Worm (Caenorhabditis elegans): ENCODE data around the gene fbxa-7.

Gene fbxa-7

DNA sequence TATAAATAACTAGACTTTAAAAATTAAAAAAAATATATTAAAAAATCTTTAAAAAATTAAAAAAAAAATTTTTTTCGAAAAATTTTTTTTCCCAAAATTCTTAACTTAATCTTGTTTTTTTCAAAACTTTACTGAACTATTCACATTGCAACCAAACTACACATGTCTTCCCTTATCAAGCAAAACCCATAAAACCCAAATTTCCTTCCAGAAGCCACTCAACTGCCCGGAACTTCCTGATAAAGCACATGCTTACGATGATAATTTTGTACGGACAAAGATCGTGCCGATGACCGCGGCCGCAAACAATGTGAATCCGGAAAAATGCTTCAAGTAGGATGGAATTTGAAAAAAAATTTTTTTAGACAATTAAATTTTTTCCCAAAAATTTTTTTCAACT, 38.9 kb downstream of the fbxa-7 start:
- TF ChIP-seq skn-1 (tag; optimal IDR thresholded peaks at IDR 0.05) (no peak), fos-1 (tag; optimal IDR thresholded peaks at IDR 0.05) (peak; percentile 43)

DNA sequence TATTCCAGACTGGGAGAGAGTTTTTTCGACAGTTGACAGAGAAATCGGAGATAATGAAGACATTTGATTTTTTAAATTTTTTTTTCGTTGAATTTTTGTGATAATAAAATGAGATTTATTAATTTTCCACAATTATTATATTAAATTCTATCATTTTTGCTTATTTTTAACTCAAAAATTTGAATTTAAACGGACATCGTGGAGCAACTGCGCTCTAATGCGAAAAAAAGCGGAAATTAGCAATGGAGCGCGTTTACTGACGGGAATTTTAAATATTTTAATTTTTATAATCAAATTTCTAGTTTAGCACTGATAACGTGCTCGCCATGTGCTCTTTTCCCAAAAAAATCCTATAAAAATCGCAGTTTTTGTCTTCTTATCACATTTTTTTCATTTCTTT, 40.1 kb downstream of the fbxa-7 start, which contains the start of gene C39B5.14:
C39B5.14 (plus strand) TSS at position 301 of the 400 bp plus-strand sequence.
- TF ChIP-seq nhr-237 (tag; optimal IDR thresholded peaks at IDR 0.05) (no peak), sma-3 (GFP tag; optimal IDR thresholded peaks at IDR 0.05) (no peak), nhr-10 (tag; optimal IDR thresholded peaks at IDR 0.05) (no peak), ZK546.5 (tag; optimal IDR thresholded peaks at IDR 0.05) (no peak), sem-4 (tag; optimal IDR thresholded peaks at IDR 0.05) (no peak), lin-39 (tag; optimal IDR thresholded peaks at IDR 0.05) (no peak), nhr-25 (tag; optimal IDR thresholded peaks at IDR 0.05) (no peak), lin-13 (GFP tag; optimal IDR thresholded peaks at IDR 0.05) (no peak), mab-5 (tag; optimal IDR thresholded peaks at IDR 0.05) (no peak), aly-2 (tag; optimal IDR thresholded peaks at IDR 0.05) (no peak), unc-55 (GFP tag; optimal IDR thresholded peaks at IDR 0.05) (no peak), dmd-4 (tag; optimal IDR thresholded peaks at IDR 0.05) (no peak), ztf-1 (GFP tag; conservative IDR thresholded peaks at IDR 0.05) (no peak), nhr-129 (tag; optimal IDR thresholded peaks at IDR 0.05) (no peak), ama-1 (optimal IDR thresholded peaks at IDR 0.05) (no peak)

DNA sequence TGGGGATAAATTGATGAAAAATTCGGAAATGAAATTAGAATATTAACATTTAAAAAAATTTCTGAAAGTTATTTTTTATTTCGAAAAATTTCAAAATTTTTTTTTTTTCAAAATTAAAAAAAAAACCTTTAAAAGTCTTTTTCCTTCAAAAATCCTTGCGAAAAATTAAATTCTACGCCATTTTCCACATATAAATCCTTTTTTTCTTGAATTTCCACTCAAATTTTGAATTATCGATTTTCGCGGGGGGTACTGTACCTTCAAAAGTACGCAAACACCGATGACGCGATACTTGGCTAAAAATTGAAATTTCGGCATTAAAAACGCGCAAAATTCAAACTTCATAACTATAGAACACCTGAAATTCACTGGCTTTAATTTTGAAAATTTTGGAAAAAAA, 40.6 kb downstream of the fbxa-7 start:
- TF ChIP-seq nhr-77 (tag; optimal IDR thresholded peaks at IDR 0.05) (no peak), Y55F3AM.14 (GFP tag; optimal IDR thresholded peaks at IDR 0.05) (no peak), lin-39 (tag; optimal IDR thresholded peaks at IDR 0.05) (no peak), ceh-82 (tag; optimal IDR thresholded peaks at IDR 0.05) (no peak), nhr-25 (tag; optimal IDR thresholded peaks at IDR 0.05) (no peak), elt-3 (tag; optimal IDR thresholded peaks at IDR 0.05) (no peak), zag-1 (tag; optimal IDR thresholded peaks at IDR 0.05) (no peak), F13H6.1 (tag; optimal IDR thresholded peaks at IDR 0.05) (no peak), R02D3.7 (tag; optimal IDR thresholded peaks at IDR 0.05) (no peak), peb-1 (tag; optimal IDR thresholded peaks at IDR 0.05) (no peak), snpc-4 (tag; optimal IDR thresholded peaks at IDR 0.05) (no peak), ZK546.5 (tag; optimal IDR thresholded peaks at IDR 0.05) (no peak), unc-55 (GFP tag; optimal IDR thresholded peaks at IDR 0.05) (no peak), nhr-129 (tag; optimal IDR thresholded peaks at IDR 0.05) (no peak)

DNA sequence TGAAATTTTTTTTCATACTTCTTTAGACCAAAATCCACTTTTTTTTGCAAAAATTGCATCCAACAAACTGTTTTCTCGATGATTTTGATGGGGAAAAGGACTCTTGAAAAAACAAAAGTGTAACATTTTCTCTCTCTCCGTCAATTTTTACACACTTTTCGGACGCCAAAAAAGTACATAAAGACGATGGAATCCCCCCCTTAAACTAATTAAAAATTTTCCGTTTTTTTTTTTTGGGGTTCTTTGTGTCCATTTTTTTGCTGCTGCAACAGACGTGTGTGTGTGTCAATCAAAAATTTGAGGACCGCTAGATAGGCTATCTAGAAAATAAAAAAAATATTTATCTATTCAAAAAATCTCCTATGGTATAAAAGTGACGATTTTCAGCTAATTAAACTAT, 43.4 kb downstream of the fbxa-7 start, which contains the start of gene C39B5.5:
C39B5.5 (plus strand) TSS at position 301 of the 400 bp plus-strand sequence.
- TF ChIP-seq lin-13 (GFP tag; optimal IDR thresholded peaks at IDR 0.05) (no peak), nhr-129 (tag; optimal IDR thresholded peaks at IDR 0.05) (no peak), dmd-4 (tag; optimal IDR thresholded peaks at IDR 0.05) (no peak), ceh-82 (tag; optimal IDR thresholded peaks at IDR 0.05) (no peak), nhr-10 (tag; optimal IDR thresholded peaks at IDR 0.05) (no peak), crh-2 (tag; optimal IDR thresholded peaks at IDR 0.05) (no peak), F13H6.1 (tag; optimal IDR thresholded peaks at IDR 0.05) (no peak), elt-1 (tag; optimal IDR thresholded peaks at IDR 0.05) (no peak), R02D3.7 (tag; optimal IDR thresholded peaks at IDR 0.05) (no peak), lsy-2 (tag; optimal IDR thresholded peaks at IDR 0.05) (no peak), egl-27 (tag; optimal IDR thresholded peaks at IDR 0.05) (no peak), ceh-16 (tag; optimal IDR thresholded peaks at IDR 0.05) (no peak), sem-4 (tag; optimal IDR thresholded peaks at IDR 0.05) (no peak), peb-1 (tag; optimal IDR thresholded peaks at IDR 0.05) (no peak), unc-55 (GFP tag; optimal IDR thresholded peaks at IDR 0.05) (no peak), ZK546.5 (tag; optimal IDR thresholded peaks at IDR 0.05) (no peak)

DNA sequence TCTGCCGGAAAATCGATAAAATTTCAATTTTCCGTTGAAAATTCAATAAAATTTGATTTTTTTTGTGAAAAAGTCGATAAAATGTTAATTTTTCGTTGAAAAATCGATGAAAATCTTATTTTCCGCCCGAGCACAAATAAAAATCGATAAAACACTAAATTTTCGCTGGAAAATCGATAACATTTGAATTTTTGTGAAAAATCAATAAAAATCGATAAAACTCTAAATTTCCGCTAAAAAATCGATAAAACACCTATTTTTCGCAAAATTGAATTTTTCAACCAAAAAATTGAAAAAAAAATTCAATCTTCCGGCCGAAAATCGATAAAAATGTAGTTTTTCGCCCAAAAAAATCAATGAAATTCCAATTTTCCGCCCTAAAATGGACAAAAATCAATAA, 46.1 kb downstream of the fbxa-7 start:
- TF ChIP-seq alr-1 (tag; optimal IDR thresholded peaks at IDR 0.05): no peak
- TF ChIP-seq ZK546.5 (tag; optimal IDR thresholded peaks at IDR 0.05): no peak
- TF ChIP-seq mbf-1 (tag; optimal IDR thresholded peaks at IDR 0.05): no peak
- TF ChIP-seq unc-62 (GFP tag; optimal IDR thresholded peaks at IDR 0.05): no peak
- no peak for TF ChIP-seq lin-11 (tag; optimal IDR thresholded peaks at IDR 0.05)
- TF ChIP-seq crh-2 (tag; optimal IDR thresholded peaks at IDR 0.05): no peak
- no peak for TF ChIP-seq nhr-23 (tag; optimal IDR thresholded peaks at IDR 0.05)
- TF ChIP-seq C34F6.9 (tag; optimal IDR thresholded peaks at IDR 0.05): no peak
- TF ChIP-seq egl-27 (tag; optimal IDR thresholded peaks at IDR 0.05): no peak
- TF ChIP-seq elt-1 (tag; optimal IDR thresholded peaks at IDR 0.05): no peak
- TF ChIP-seq ztf-1 (GFP tag; conservative IDR thresholded peaks at IDR 0.05): no peak
- TF ChIP-seq ztf-4 (tag; optimal IDR thresholded peaks at IDR 0.05): no peak
- no peak for TF ChIP-seq blmp-1 (tag; optimal IDR thresholded peaks at IDR 0.05; ENCODE audit: insufficient read depth)
- TF ChIP-seq aly-2 (tag; optimal IDR thresholded peaks at IDR 0.05): no peak
- TF ChIP-seq peb-1 (tag; optimal IDR thresholded peaks at IDR 0.05): no peak

All from whole organism, L2 larva.